Worm (Caenorhabditis elegans) whole organism, late embryonic: ENCODE data around the gene T27E9.6.

Source experiments
- ceh-24 ChIP-seq: sonication (generic microtip); optimal IDR thresholded peaks from 2 replicates; lab custom pipeline; 2016; ENCODE audit warnings: mild to moderate bottlenecking, missing genetic modification characterization, missing compliant biosample characterization
- elt-2 ChIP-seq: sonication (generic microtip); optimal IDR thresholded peaks from 2 replicates; lab custom pipeline; 2016; ENCODE audit warnings: missing genetic modification reagents, missing genetic modification characterization, missing compliant biosample characterization
- fkh-10 ChIP-seq: fragments of 150-350 bp; optimal IDR thresholded peaks from 2 replicates; lab custom pipeline; 2014; ENCODE audit warnings: missing biosample characterization, missing genetic modification reagents, missing genetic modification characterization
- npax-4 ChIP-seq: sonication (generic microtip); optimal IDR thresholded peaks from 2 replicates; lab custom pipeline; 2016; ENCODE audit warnings: missing genetic modification characterization, missing compliant biosample characterization
- pha-4 ChIP-seq: fragments of 150-350 bp; optimal IDR thresholded peaks from 2 replicates; lab custom pipeline; 2018; ENCODE audit warnings: missing biosample characterization, missing genetic modification reagents, missing genetic modification characterization
- tbx-2 ChIP-seq: sonication (generic microtip); optimal IDR thresholded peaks from 2 replicates; lab custom pipeline; 2016; ENCODE audit warnings: missing genetic modification characterization, missing compliant biosample characterization
- unc-3 ChIP-seq, 2 experiments: fragments of 200-800 bp in 1 of 2; sonication (Bioruptor generic) in 1 of 2; sonication (generic microtip) in 1 of 2; conservative IDR thresholded peaks in 1 of 2; optimal IDR thresholded peaks in 1 of 2; 2 replicates each; pipeline versions ENCODE4 v1.3.6 to Lab custom; 2016 to 2022; ENCODE audit warnings: missing compliant biosample characterization in 2 of 2, missing genetic modification characterization in 2 of 2, missing genetic modification reagents in 1 of 2

ce11 chrIII:13510753-13511152 lies 34.2 kb upstream of the T27E9.6 start:
- no peak for TF ChIP-seq tbx-2
- TF ChIP-seq pha-4 (tag; lab: Kevin White, UChicago), result no peak
- no peak for TF ChIP-seq ceh-24 (tag; lab: Kevin White, UChicago)
- no peak for TF ChIP-seq fkh-10 (GFP tag; lab: Kevin White, UChicago)
- TF ChIP-seq unc-3 (GFP tag; conservative IDR thresholded peaks at IDR 0.05; lab: Robert Waterston, UW), result no peak
- TF ChIP-seq unc-3 (tag; optimal IDR thresholded peaks at IDR 0.05; lab: Kevin White, UChicago), result no peak
- no peak for TF ChIP-seq elt-2
- no peak for TF ChIP-seq npax-4 (tag; lab: Kevin White, UChicago)
